Worm (Caenorhabditis elegans): ENCODE results near the gene pgp-11.

The pgp-11 gene

ce11 chrII:8037863-8038262, 33.8 kb upstream of the pgp-11 start, which contains the start of gene C08B11.9:
C08B11.9 (minus strand) TSS chrII:8038169.
- TF ChIP-seq xnd-1 (tag; optimal IDR thresholded peaks at IDR 0.05) (no peak), dpl-1 (GFP tag; optimal IDR thresholded peaks at IDR 0.05) (no peak), chd-7 (tag; optimal IDR thresholded peaks at IDR 0.05) (peak; percentile 27), F49E8.2 (tag; optimal IDR thresholded peaks at IDR 0.05; ENCODE audit: insufficient read depth) (peak; percentile 38), Y79H2A.3 (GFP tag; conservative IDR thresholded peaks at IDR 0.05) (no peak), let-607 (tag; optimal IDR thresholded peaks at IDR 0.05) (no peak), tlf-1 (GFP tag; optimal IDR thresholded peaks at IDR 0.05) (peak; percentile 20), madf-6 (GFP tag; IDR thresholded peaks at IDR 0.05) (peak; percentile 53)

DNA sequence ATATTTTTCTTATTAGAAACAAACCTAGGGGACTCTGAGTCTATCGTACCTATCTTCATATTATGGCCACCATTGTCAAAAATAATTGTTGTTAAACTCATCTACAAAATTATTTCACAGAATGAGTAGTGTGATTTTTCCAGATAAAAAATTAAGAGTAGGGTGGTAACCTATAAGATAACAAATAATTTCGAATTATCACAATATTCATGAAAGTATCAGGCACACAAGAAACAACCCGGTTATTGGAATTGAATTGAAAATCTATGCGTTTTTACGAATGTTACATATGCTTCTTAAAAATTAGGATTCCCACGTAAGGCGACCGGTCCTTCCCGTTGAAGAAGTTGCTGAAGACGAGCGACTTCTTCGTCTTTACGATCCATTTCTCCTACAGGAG, 33.2 kb upstream of the pgp-11 start, which contains the start of gene arp-6:
TSS of gene arp-6 (minus strand) at position 101 of the 400 bp plus-strand sequence.
- TF ChIP-seq mes-4 (tag; optimal IDR thresholded peaks at IDR 0.05) (no peak), lin-35 (GFP tag; optimal IDR thresholded peaks at IDR 0.05) (no peak)

ce11 chrII:8035667-8036066, 31.6 kb upstream of the pgp-11 start, which contains the start of gene sap-49:
sap-49 (minus strand) TSS chrII:8035767.
- no peak for TF ChIP-seq F37B4.10 (GFP tag; IDR thresholded peaks at IDR 0.05)
- TF ChIP-seq F52B5.7 (tag; optimal IDR thresholded peaks at IDR 0.05), result no peak
- no peak for TF ChIP-seq nhr-90 (tag; optimal IDR thresholded peaks at IDR 0.05)
- TF ChIP-seq pha-4 (tag; optimal IDR thresholded peaks at IDR 0.05), result no peak
- no peak for TF ChIP-seq F39B2.1 (GFP tag; IDR thresholded peaks at IDR 0.05)
- no peak for TF ChIP-seq madf-6 (GFP tag; IDR thresholded peaks at IDR 0.05)
- no peak for TF ChIP-seq let-607 (tag; optimal IDR thresholded peaks at IDR 0.05)
- no peak for TF ChIP-seq hrde-1 (tag; optimal IDR thresholded peaks at IDR 0.05; ENCODE audit: borderline replicate concordance)
- no peak for TF ChIP-seq lin-35 (GFP tag; optimal IDR thresholded peaks at IDR 0.05)
- TF ChIP-seq fkh-3 (tag; optimal IDR thresholded peaks at IDR 0.05), result no peak
- no peak for TF ChIP-seq cebp-2 (GFP tag; IDR thresholded peaks at IDR 0.05)
- TF ChIP-seq F33H1.4 (GFP tag; IDR thresholded peaks at IDR 0.05), result no peak
- no peak for TF ChIP-seq ccch-3 (GFP tag; optimal IDR thresholded peaks at IDR 0.05)
- TF ChIP-seq dpff-1 (tag; optimal IDR thresholded peaks at IDR 0.05), result no peak
- TF ChIP-seq egl-44 (GFP tag; IDR thresholded peaks at IDR 0.05), result no peak
- TF ChIP-seq lin-26 (GFP tag; IDR thresholded peaks at IDR 0.05), result no peak
- TF ChIP-seq hmg-20 (GFP tag; IDR thresholded peaks at IDR 0.05), result no peak

ce11 chrII:8034617-8035016, 30.6 kb upstream of the pgp-11 start:
- TF ChIP-seq zim-3 (tag; optimal IDR thresholded peaks at IDR 0.05) (peak; percentile 7), zfh-2 (GFP tag; conservative IDR thresholded peaks at IDR 0.05) (peak; percentile 74), egrh-3 (GFP tag; IDR thresholded peaks at IDR 0.05) (peak; percentile 7; the same call in 1 of the 2 replicates), F39B2.1 (GFP tag; IDR thresholded peaks at IDR 0.05) (no peak), lin-40 (tag; optimal IDR thresholded peaks at IDR 0.05) (no peak)

DNA sequence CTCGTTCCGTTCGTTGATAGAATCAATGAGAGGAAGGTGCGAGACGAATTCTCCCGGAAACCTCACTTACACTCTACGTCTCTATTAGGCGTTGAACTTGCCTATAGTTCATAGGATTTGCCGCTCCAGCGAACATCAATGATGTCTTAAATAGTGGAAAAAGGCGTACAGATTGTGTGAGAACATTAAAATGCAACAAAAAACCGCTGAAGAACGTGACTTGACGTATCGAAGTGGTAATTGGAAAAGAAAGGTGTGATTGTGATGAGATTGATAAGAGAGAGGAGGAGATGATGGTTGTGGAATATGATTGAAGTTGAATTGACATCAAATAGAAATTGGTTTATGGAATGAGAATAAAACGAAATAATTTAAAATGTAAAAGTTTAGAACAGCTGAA, 30.0 kb upstream of the pgp-11 start:
- TF ChIP-seq B0336.3 (GFP tag; IDR thresholded peaks at IDR 0.05) (0 out of 2 replicates have a peak, but pooled peaks have one; percentile 48), F37B4.10 (GFP tag; IDR thresholded peaks at IDR 0.05) (no peak), lin-40 (tag; optimal IDR thresholded peaks at IDR 0.05) (peak; percentile 12), lin-54 (GFP tag; optimal IDR thresholded peaks at IDR 0.05) (peak; percentile 18), tbp1 (GFP tag; optimal IDR thresholded peaks at IDR 0.05) (peak; percentile 18), fkh-3 (tag; optimal IDR thresholded peaks at IDR 0.05) (no peak), nhr-80 (tag; optimal IDR thresholded peaks at IDR 0.05) (peak; percentile 82), cebp-1 (GFP tag; IDR thresholded peaks at IDR 0.05) (no peak), cebp-1 (tag; optimal IDR thresholded peaks at IDR 0.05) (peak; percentile 25), attf-5 (GFP tag; optimal IDR thresholded peaks at IDR 0.05) (peak; percentile 49), ztf-18 (tag; optimal IDR thresholded peaks at IDR 0.05) (no peak), atf-7 (tag; optimal IDR thresholded peaks at IDR 0.05) (peak; percentile 30), repo-1 (tag; optimal IDR thresholded peaks at IDR 0.05) (no peak), ceh-79 (tag; optimal IDR thresholded peaks at IDR 0.05) (no peak), ceh-100 (GFP tag; IDR thresholded peaks at IDR 0.05) (no peak)

Measured in whole organism, young adult.